Worm (Caenorhabditis elegans) whole organism, L1 larva: ENCODE measurements around the gene grl-31.

ENCODE experiments used
- aha-1 ChIP-seq: fragments of 150-350 bp; optimal IDR thresholded peaks from 2 replicates; lab custom pipeline; 2014; ENCODE audit warnings: missing biosample characterization, missing genetic modification characterization
- ama-1 ChIP-seq: fragments of 150-350 bp; optimal IDR thresholded peaks from 2 replicates; lab custom pipeline; 2014
- ces-1 ChIP-seq: fragments of 150-350 bp; optimal IDR thresholded peaks from 2 replicates; lab custom pipeline; 2014; ENCODE audit warnings: missing biosample characterization, missing genetic modification reagents, missing genetic modification characterization
- efl-3 ChIP-seq: fragments of 200-800 bp; sonication (Bioruptor generic); optimal IDR thresholded peaks from 2 replicates; lab custom pipeline; 2018; ENCODE audit warnings: mild to moderate bottlenecking, missing genetic modification characterization, missing compliant biosample characterization
- jun-1 ChIP-seq: fragments of 150-350 bp; optimal IDR thresholded peaks from 2 replicates; lab custom pipeline; 2014; ENCODE audit warnings: missing biosample characterization, missing genetic modification reagents, missing genetic modification characterization
- lin-35 ChIP-seq, 2 experiments: fragments of 150-350 bp; optimal IDR thresholded peaks; 2 replicates each; lab custom pipeline; 2014; ENCODE audit warnings: missing biosample characterization in 2 of 2, missing genetic modification characterization in 2 of 2, missing genetic modification reagents in 2 of 2
- nhr-28 ChIP-seq: fragments of 150-350 bp; optimal IDR thresholded peaks from 2 replicates; lab custom pipeline; 2014; ENCODE audit warnings: missing biosample characterization, missing genetic modification characterization
- nhr-90 ChIP-seq: sonication (generic microtip); optimal IDR thresholded peaks from 2 replicates; lab custom pipeline; 2016; ENCODE audit warnings: mild to moderate bottlenecking, missing genetic modification characterization, missing compliant biosample characterization; ENCODE audit not compliant: poor library complexity
- rnt-1 ChIP-seq: sonication (generic microtip); optimal IDR thresholded peaks from 2 replicates; lab custom pipeline; 2016; ENCODE audit warnings: mild to moderate bottlenecking, missing genetic modification characterization, moderate library complexity, missing compliant biosample characterization
- skn-1 ChIP-seq: fragments of 150-350 bp; optimal IDR thresholded peaks from 2 replicates; lab custom pipeline; 2014; ENCODE audit warnings: missing biosample characterization, missing genetic modification characterization
- ztf-11 ChIP-seq, 2 experiments: sonication (generic microtip); optimal IDR thresholded peaks; 2 replicates each; lab custom pipeline; 2016 to 2017; ENCODE audit warnings: missing genetic modification characterization in 2 of 2, missing biosample characterization in 1 of 2, missing compliant biosample characterization in 1 of 2

ce11 chrV:3526882-3527281 lies 30.7 kb downstream of the grl-31 start, which contains the start of gene str-260:
- TF ChIP-seq nhr-28 (tag; lab: Kevin White, UChicago) = no peak
- TF ChIP-seq skn-1 (tag; lab: Kevin White, UChicago) = no peak
- no peak for TF ChIP-seq nhr-90 (tag; lab: Kevin White, UChicago)
- TF ChIP-seq rnt-1 (tag; lab: Kevin White, UChicago) = no peak
- no peak for TF ChIP-seq efl-3 (GFP tag; lab: Kevin White, UChicago)
- no peak for TF ChIP-seq aha-1 (tag; lab: Kevin White, UChicago)
- TF ChIP-seq ztf-11 (tag; optimal IDR thresholded peaks at IDR 0.05; lab: Kevin White, UChicago) = no peak
- TF ChIP-seq ama-1 (lab: Kevin White, UChicago) = no peak
- no peak for TF ChIP-seq jun-1
- TF ChIP-seq lin-35 (GFP tag; optimal IDR thresholded peaks at IDR 0.05; lab: Kevin White, UChicago) = no peak
- TF ChIP-seq ces-1 = no peak
